Worm (Caenorhabditis elegans): ENCODE results near the gene rps-9.

DNA sequence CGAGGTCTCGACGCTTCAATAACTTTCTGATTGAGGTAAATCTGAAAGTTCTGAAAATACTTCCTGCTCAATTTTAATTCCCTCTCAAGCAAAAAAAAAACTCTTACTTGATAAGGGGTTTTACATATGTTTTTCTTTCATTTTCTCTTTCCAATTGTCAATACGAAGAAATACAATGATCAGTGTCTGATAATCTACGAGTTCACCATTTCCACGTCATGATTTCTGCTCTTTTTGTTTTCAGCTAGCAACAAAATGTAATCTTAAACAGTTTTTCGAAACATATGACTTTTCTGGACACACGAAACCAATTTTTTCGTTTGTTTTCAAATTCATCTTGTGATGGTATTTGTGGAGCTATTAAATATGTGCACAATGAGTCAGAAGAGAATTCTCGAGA is 30.0 kb upstream of the rps-9 start:
- TF ChIP-seq hlh-4 (tag; optimal IDR thresholded peaks at IDR 0.05), result no peak
- no peak for TF ChIP-seq hpl-2 (GFP tag; optimal IDR thresholded peaks at IDR 0.05)
- no peak for TF ChIP-seq nhr-237 (tag; optimal IDR thresholded peaks at IDR 0.05)
- TF ChIP-seq C04F5.9 (tag; optimal IDR thresholded peaks at IDR 0.05), result no peak
- no peak for TF ChIP-seq lin-15B (tag; optimal IDR thresholded peaks at IDR 0.05)

Data from whole organism, L1 larva.